Fruit fly (Drosophila melanogaster): ENCODE data around the gene CG13907.
A peak's percentile ranks its signal among the peaks of the same experiment; 100 is the strongest.

CG13907 gene

DNA sequence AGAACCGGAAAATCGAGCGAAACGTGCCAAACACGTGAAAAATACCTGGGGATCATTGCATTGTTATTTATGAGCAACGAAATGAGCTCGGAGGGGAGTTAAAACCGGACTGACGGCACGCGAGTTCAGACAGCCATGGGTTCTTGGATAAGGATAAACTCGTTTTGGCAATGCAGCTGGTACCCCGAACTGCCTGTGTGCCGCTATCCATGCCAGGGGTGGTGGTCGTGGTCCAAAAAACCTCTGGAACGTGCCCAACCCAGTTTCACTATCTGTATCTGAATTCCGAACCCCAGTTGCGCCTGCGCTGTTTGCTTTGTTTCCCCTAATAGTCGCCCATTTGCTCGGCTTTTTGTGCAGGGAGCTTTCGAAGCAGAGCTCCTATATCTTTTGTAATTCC is 17.5 kb upstream of the CG13907 start:
- TF ChIP-seq CG8478 (optimal IDR thresholded peaks at IDR 0.05) (no peak), CTCF (optimal IDR thresholded peaks at IDR 0.05) (no peak)

- no peak for TF ChIP-seq CTCF (optimal IDR thresholded peaks at IDR 0.05)
- no peak for TF ChIP-seq CG8478 (optimal IDR thresholded peaks at IDR 0.05)
These were observed 15.3 kb upstream of the CG13907 start, which contains the start of gene CG34057 for dm6 chr3L:897080-897479. TSS of gene CG34057 (plus strand) at chr3L:897380.

dm6 chr3L:895314-895980 is 13.6 kb upstream of the CG13907 start, which contains the start of gene CG34056:
TSS of gene CG34056 (plus strand) at chr3L:895951.
- no peak for TF ChIP-seq CTCF (optimal IDR thresholded peaks at IDR 0.05)
- TF ChIP-seq CG8478 (optimal IDR thresholded peaks at IDR 0.05), result no peak

- TF ChIP-seq CG8478 (optimal IDR thresholded peaks at IDR 0.05), result no peak
- no peak for TF ChIP-seq CTCF (optimal IDR thresholded peaks at IDR 0.05)
These were observed 6.6 kb upstream of the CG13907 start for dm6 chr3L:888372-888771.

- TF ChIP-seq CG8478 (optimal IDR thresholded peaks at IDR 0.05) (no peak), CTCF (optimal IDR thresholded peaks at IDR 0.05) (no peak)
These were observed 5.7 kb upstream of the CG13907 start for dm6 chr3L:887423-888097.

- TF ChIP-seq CTCF (optimal IDR thresholded peaks at IDR 0.05) (no peak), CG8478 (optimal IDR thresholded peaks at IDR 0.05) (no peak)
These were observed 3.9 kb upstream of the CG13907 start for dm6 chr3L:885624-886257.

DNA sequence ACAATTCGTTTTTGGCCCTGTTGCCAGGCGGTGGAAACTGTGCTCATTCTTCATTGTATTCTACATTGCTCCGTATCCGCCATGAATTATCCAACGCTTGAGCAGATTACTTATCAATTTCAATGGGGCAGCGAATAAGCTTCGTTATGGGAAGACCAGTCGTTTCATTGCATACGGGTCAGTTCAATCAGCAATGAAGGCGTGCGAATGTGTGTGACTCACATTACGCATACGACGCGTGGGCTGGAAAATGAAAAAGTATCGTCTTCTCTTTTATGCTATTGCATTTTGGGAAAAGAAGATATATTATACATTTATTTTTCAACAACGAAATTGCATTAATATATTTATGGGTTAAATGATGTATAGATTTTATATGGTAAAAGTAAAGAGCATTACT is 3.2 kb upstream of the CG13907 start:
- TF ChIP-seq CG8478 (optimal IDR thresholded peaks at IDR 0.05), result no peak
- no peak for TF ChIP-seq CTCF (optimal IDR thresholded peaks at IDR 0.05)

DNA sequence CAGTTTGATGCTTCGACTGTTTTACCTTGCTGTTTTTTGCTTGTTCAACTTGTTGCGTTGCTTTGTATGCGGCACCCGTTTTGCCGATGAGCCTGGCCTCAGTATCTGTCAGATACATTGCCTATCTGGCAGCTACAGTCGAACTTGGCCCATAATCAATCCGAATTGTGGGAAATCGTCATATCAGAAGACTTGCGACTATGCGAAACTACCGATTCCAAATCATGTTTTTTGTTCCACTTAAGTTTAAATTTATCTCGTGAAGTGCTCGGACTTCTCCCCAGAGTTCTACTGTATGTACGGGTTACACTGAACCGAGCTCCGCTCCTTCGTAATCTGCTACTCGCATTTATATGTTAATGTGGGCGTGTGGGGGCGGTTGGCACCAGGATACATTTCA is 2.4 kb upstream of the CG13907 start:
- TF ChIP-seq CG8478 (optimal IDR thresholded peaks at IDR 0.05), result no peak
- no peak for TF ChIP-seq CTCF (optimal IDR thresholded peaks at IDR 0.05)

DNA sequence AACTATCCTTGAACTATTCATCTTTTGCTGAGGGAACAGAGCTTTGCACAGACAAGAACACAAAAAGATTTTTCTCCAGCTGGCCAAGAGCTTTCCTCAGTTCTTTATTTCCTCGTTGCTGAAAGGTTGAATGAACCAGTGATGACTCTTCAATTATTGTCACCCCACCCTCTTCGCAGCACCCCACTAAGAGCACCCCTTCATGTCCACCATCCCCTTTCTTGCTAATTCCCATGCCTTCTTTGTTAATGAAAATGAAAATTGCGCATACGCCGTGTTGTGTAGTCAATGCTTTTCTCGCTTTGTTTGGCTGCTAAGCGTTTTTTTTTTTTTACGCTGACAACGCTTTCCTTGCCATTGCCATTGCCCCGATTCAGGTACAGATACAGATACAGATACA is 2.0 kb upstream of the CG13907 start:
- TF ChIP-seq CTCF (optimal IDR thresholded peaks at IDR 0.05), result no peak
- TF ChIP-seq CG8478 (optimal IDR thresholded peaks at IDR 0.05), result no peak

- TF ChIP-seq CTCF (optimal IDR thresholded peaks at IDR 0.05) (peak; percentile 84 to 88), CG8478 (optimal IDR thresholded peaks at IDR 0.05) (no peak)
These were observed 1.1 kb upstream of the CG13907 start for dm6 chr3L:882892-883255.

- TF ChIP-seq CTCF (optimal IDR thresholded peaks at IDR 0.05) (no peak), CG8478 (optimal IDR thresholded peaks at IDR 0.05) (no peak)
These were observed 551 bp upstream of the CG13907 start for dm6 chr3L:882236-882891.

- TF ChIP-seq CG8478 (optimal IDR thresholded peaks at IDR 0.05) (no peak), CTCF (optimal IDR thresholded peaks at IDR 0.05) (no peak)
These were observed 962 bp downstream of the CG13907 start for dm6 chr3L:880851-881250.

dm6 chr3L:876656-877055 is 5.2 kb downstream of the CG13907 start:
- TF ChIP-seq CG8478 (optimal IDR thresholded peaks at IDR 0.05), result no peak
- no peak for TF ChIP-seq CTCF (optimal IDR thresholded peaks at IDR 0.05)

DNA sequence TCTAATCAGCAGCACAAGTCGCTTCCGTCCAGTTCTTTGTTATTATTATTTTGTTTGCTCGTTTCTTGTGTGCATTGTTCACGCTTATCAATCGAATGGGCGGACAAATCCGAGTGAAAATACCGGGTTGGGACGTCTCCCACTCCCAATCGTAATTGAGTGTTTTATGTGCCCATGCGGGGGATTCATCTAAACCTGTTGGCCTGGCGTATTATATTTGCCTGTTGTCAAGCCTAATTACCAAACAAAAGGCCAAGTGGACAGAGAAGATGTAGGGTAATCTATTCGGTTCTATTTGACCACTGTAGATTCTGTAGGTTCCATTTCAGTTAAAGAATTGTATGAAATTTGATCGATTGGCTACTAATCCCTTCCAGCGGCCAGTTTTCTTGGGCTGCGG is 5.7 kb downstream of the CG13907 start:
- TF ChIP-seq CTCF (optimal IDR thresholded peaks at IDR 0.05), result no peak
- TF ChIP-seq CG8478 (optimal IDR thresholded peaks at IDR 0.05), result no peak

dm6 chr3L:875416-876011 is 6.3 kb downstream of the CG13907 start:
- TF ChIP-seq CG8478 (optimal IDR thresholded peaks at IDR 0.05) (no peak), CTCF (optimal IDR thresholded peaks at IDR 0.05) (no peak)

Data from S2 (cell line).